Fruit fly (Drosophila melanogaster) S2 (cell line): ENCODE data around the gene Polr1D.

Source experiments
- CG8478 ChIP-seq: fragments of >200 bp; optimal IDR thresholded peaks from 2 replicates; lab custom pipeline; 2018
- CTCF ChIP-seq, 2 experiments: fragments of >200 bp; optimal IDR thresholded peaks; 2 replicates each; lab custom pipeline; 2018

DNA sequence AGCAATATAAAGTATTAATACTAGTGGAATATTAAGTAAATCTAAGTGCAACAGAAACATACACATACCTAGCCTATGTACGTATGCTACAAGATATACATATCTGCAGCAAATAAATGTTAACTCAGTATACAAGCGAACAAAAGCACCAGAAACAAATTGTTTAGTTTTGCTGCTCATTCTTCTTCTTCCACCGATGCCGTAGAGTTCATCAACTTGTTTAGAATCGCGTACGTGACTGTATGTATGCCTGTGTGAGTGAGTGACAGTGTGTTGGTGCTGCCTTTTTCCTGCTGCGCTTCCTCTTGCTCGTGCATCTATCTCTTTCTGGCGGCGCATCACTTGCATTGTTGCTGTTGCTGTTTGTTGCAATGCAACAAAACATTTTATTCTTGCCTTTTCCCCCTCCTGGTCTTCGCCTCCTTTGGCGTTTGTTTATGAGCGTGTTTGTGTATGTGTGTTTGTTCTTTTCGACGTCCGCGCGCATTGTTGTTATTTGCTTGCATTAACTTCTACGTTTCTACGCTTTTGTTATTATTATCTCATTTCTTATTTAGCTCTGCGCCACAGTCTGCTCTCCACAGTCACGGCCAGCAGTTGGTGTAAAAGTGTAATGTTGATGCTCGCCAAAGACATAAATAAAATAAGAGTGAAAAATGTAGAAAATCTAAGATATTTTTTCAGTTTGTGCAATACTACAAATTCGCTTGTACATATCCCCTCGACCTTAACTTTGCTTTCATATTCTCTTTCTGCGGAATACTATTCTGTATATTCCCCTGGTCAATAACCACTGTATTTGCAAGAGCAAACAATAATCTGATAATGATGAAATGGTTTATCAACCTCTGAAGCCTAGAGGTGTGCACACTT, 23.9 kb upstream of the Polr1D start:
- TF ChIP-seq CTCF (optimal IDR thresholded peaks at IDR 0.05; lab: Kevin White, UChicago) (no peak), CG8478 (lab: Kevin White, UChicago) (no peak)
